Fruit fly (Drosophila melanogaster): ENCODE results near the gene Mcm2.

The Mcm2 gene

DNA sequence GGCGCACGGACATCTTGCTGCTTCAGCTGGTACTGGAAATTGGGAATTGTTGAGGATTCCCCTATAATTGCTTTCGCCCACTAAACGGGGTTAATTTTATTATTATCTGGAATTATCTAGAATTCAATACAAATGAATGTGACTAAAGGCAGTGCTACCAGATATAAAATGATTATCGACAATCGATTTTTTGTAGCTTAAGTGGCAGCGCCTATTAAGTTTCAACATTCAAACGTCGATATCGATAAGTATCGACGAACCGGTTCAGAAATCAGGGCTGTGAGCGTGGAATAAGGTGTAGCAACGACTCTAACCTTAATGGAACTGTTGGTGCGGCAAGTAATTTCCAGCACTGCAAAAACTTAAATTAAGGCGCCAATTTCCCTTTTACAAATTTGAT lies 40.3 kb downstream of the Mcm2 start, which contains the start of gene Sgt1 (continued):
- TF ChIP-seq pzg (GFP tag; optimal IDR thresholded peaks at IDR 0.05) (peak; percentile 99), dpn (GFP tag; optimal IDR thresholded peaks at IDR 0.05) (peak; percentile 34 to 68), CG9609 (GFP tag; optimal IDR thresholded peaks at IDR 0.05) (peak; percentile 59), CG7963 (GFP tag; IDR thresholded peaks at IDR 0.05; ENCODE audit: partially characterized antibody) (peak; percentile 91), Dll (GFP tag; IDR thresholded peaks at IDR 0.05; ENCODE audit: partially characterized antibody) (peak; percentile 85), CG6654 (GFP tag; optimal IDR thresholded peaks at IDR 0.05) (no peak), h (optimal IDR thresholded peaks at IDR 0.05) (no peak), bcd (GFP tag; optimal IDR thresholded peaks at IDR 0.05) (peak; percentile 23), HLH4C (GFP tag; IDR thresholded peaks at IDR 0.05; ENCODE audit: partially characterized antibody) (peak; percentile 91), CG16813 (GFP tag; IDR thresholded peaks at IDR 0.05; ENCODE audit: partially characterized antibody) (peak; percentile 81), BEAF-32 (GFP tag; optimal IDR thresholded peaks at IDR 0.05) (peak; percentile 78), PHDP (tag; optimal IDR thresholded peaks at IDR 0.05) (peak; percentile 6), CG17912 (GFP tag; optimal IDR thresholded peaks at IDR 0.05) (peak; percentile 30), hb (GFP tag; IDR thresholded peaks at IDR 0.05; ENCODE audit: partially characterized antibody) (peak; percentile 80), CG10267 (tag; optimal IDR thresholded peaks at IDR 0.05) (peak; percentile 98), knrl (GFP tag; IDR thresholded peaks at IDR 0.05; ENCODE audit: partially characterized antibody) (peak; percentile 74), sd (tag; optimal IDR thresholded peaks at IDR 0.05) (peak; percentile 47), CG4282 (GFP tag; optimal IDR thresholded peaks at IDR 0.05) (peak; percentile 14), Hsf (GFP tag; optimal IDR thresholded peaks at IDR 0.05) (peak; percentile 60), CG9932 (GFP tag; IDR thresholded peaks at IDR 0.05) (peak; percentile 78), pum (GFP tag; optimal IDR thresholded peaks at IDR 0.05) (peak; percentile 12), CG12659 (GFP tag; optimal IDR thresholded peaks at IDR 0.05) (peak; percentile 84), CG18262 (tag; optimal IDR thresholded peaks at IDR 0.05) (no peak), CG13287 (GFP tag; IDR thresholded peaks at IDR 0.05; ENCODE audit: partially characterized antibody) (peak; percentile 85), bsh (GFP tag; optimal IDR thresholded peaks at IDR 0.05) (peak in 1 of 2 experiments; percentile 12), ham (GFP tag; IDR thresholded peaks at IDR 0.05) (no peak), Med (GFP tag) (peak; percentile 96), Adf1 (GFP tag; IDR thresholded peaks at IDR 0.05) (no peak), CG13424 (tag; optimal IDR thresholded peaks at IDR 0.05) (peak; percentile 4), Doc3 (GFP tag; IDR thresholded peaks at IDR 0.05; ENCODE audit: partially characterized antibody) (peak; percentile 68; the same call in 2 of the 3 replicates), CG8924 (tag; optimal IDR thresholded peaks at IDR 0.05) (peak; percentile 7), CG3847 (GFP tag; IDR thresholded peaks at IDR 0.05) (peak; percentile 80), sens (GFP tag) (peak; percentile 91), nmo (GFP tag; optimal IDR thresholded peaks at IDR 0.05) (peak; percentile 66), Nf-YB (GFP tag; optimal IDR thresholded peaks at IDR 0.05) (no peak), CG5245 (GFP tag; optimal IDR thresholded peaks at IDR 0.05) (peak; percentile 44), Fer2 (tag; optimal IDR thresholded peaks at IDR 0.05) (peak; percentile 14), CG8388 (GFP tag; optimal IDR thresholded peaks at IDR 0.05) (no peak), CG33213 (GFP tag; optimal IDR thresholded peaks at IDR 0.05) (peak; percentile 80), HmgZ (tag; optimal IDR thresholded peaks at IDR 0.05) (peak; percentile 82), slp2 (GFP tag; optimal IDR thresholded peaks at IDR 0.05) (no peak), CG6791 (GFP tag; IDR thresholded peaks at IDR 0.05; ENCODE audit: partially characterized antibody) (peak; percentile 86), CG4854 (GFP tag; optimal IDR thresholded peaks at IDR 0.05) (peak; percentile 6), Six4 (GFP tag; optimal IDR thresholded peaks at IDR 0.05) (peak; percentile 6), Aef1 (GFP tag; IDR thresholded peaks at IDR 0.05) (0 out of 3 replicates have a peak, but pooled peaks have one; percentile 25), CG6254 (GFP tag; optimal IDR thresholded peaks at IDR 0.05) (no peak), CG14860 (GFP tag; IDR thresholded peaks at IDR 0.05; ENCODE audit: partially characterized antibody) (peak; percentile 84), shn (GFP tag; optimal IDR thresholded peaks at IDR 0.05) (peak; percentile 50), CG13775 (GFP tag; optimal IDR thresholded peaks at IDR 0.05) (no peak)

All from whole organism, embryonic.